Fruit fly (Drosophila melanogaster) whole organism, embryonic: ENCODE data around the gene Hr4.

ENCODE experiments used
- Abd-B ChIP-seq: fragments of 200-800 bp; sonication (Bioruptor generic); optimal IDR thresholded peaks from 2 replicates; lab custom pipeline; 2018; ENCODE audit warnings: missing biosample characterization, mild to moderate bottlenecking, missing genetic modification characterization, moderate library complexity
- Bteb2 ChIP-seq: fragments of 200-800 bp; sonication (Bioruptor generic); optimal IDR thresholded peaks from 2 replicates; lab custom pipeline; 2016; ENCODE audit warnings: missing biosample characterization, missing genetic modification characterization
- CG11560 ChIP-seq: fragments of 200-800 bp; sonication (Bioruptor generic); IDR thresholded peaks from 3 replicates; pipeline ENCODE4 v1.3.6; 2022; ENCODE audit warnings: missing biosample characterization, missing genetic modification characterization
- CG9817 ChIP-seq: fragments of 200-800 bp; sonication (Bioruptor generic); optimal IDR thresholded peaks from 2 replicates; lab custom pipeline; 2018; ENCODE audit warnings: missing biosample characterization, mild to moderate bottlenecking, missing genetic modification characterization, moderate library complexity
- Dref ChIP-seq: fragments of 200-800 bp; sonication (Bioruptor generic); IDR thresholded peaks from 2 replicates; pipeline ENCODE4 v1.3.6; 2022; ENCODE audit warnings: missing biosample characterization, missing genetic modification characterization

dm6 chrX:1907727-1908264 lies 33.9 kb upstream of the Hr4 start, which contains the start of gene mip130:
- TF ChIP-seq CG11560 (tag; lab: Robert Waterston, UW) (peak; percentile 72), Dref (GFP tag; lab: Robert Waterston, UW) (peak; percentile 52), Abd-B (GFP tag; lab: Kevin White, UChicago) (peak; percentile 21), Bteb2 (no peak), CG9817 (peak; percentile 45)
